Worm (Caenorhabditis elegans) whole organism, midembryonic: Measurements from ENCODE around the gene srbc-41.

ENCODE experiments used
- T22C8.4 ChIP-seq: fragments of 200-800 bp; sonication (Bioruptor generic); IDR thresholded peaks from 2 replicates; pipeline ENCODE4 v1.3.6; 2022; ENCODE audit warnings: missing genetic modification characterization, missing compliant biosample characterization
- flt-1 ChIP-seq: fragments of 200-800 bp; sonication (Bioruptor generic); IDR thresholded peaks from 2 replicates; pipeline ENCODE4 v1.3.6; 2022; ENCODE audit warnings: missing genetic modification characterization, missing compliant biosample characterization
- med-1 ChIP-seq: sonication (generic microtip); optimal IDR thresholded peaks from 2 replicates; lab custom pipeline; 2017; ENCODE audit warnings: missing genetic modification characterization, mild to moderate bottlenecking, missing compliant biosample characterization, antibody characterized with exemption, missing genetic modification reagents; ENCODE audit not compliant: insufficient read depth
- ref-1 ChIP-seq: fragments of 200-800 bp; sonication (Bioruptor generic); conservative IDR thresholded peaks from 2 replicates; pipeline ENCODE4 v1.3.6; 2022; ENCODE audit warnings: missing genetic modification reagents, missing genetic modification characterization, missing compliant biosample characterization
- tab-1 ChIP-seq: fragments of 200-800 bp; sonication (Bioruptor generic); IDR thresholded peaks from 2 replicates; pipeline ENCODE4 v1.3.6; 2022; ENCODE audit warnings: missing genetic modification characterization, missing compliant biosample characterization

DNA sequence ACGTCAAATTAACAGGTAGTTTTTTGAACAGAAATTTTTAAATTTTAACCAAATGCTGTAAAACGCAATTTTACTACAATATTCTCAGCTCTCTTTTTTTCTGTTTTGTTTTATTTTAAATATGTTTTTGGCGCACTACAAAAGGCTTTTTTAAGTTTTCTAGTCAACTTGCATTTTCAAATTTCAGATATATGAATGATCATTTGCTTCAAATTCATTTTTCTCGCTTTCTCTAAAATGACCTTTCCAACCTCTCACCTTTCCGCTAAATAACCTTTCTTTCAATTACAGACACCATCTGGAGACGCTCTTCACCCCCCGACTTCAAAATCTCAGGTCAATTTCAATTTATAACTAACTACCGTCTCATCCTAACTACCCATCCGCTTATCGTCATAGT lies 47.9 kb downstream of the srbc-41 start, which contains the start of gene cdc-25.2:
- no peak for TF ChIP-seq tab-1 (GFP tag; lab: Robert Waterston, UW)
- TF ChIP-seq med-1 (GFP tag; lab: Kevin White, UChicago), result no peak
- no peak for TF ChIP-seq flt-1 (GFP tag; lab: Robert Waterston, UW)
- TF ChIP-seq ref-1 (GFP tag; lab: Robert Waterston, UW), result no peak
- no peak for TF ChIP-seq T22C8.4
